Fruit fly (Drosophila melanogaster): ENCODE results near the gene Gnmt.

Gnmt gene

DNA sequence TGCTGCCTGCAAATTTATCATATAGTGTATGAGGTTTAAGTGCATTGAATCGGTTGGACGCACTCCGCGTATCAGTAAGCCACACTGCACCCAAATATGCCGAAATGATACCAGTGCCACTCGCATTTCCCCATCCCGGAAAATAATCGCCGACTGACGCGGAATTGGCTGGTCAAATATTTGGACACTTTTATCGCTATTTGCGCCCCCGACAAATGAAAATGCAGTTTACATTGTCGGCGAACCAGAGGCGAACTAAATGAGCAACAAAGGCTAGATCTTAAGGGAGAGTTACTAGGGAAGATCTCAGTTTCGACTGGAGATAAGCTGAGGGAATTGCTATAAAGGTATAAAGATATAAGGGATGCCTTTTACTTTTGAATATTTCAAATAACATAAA is 13.7 kb downstream of the Gnmt start:
- TF ChIP-seq CTCF (optimal IDR thresholded peaks at IDR 0.05) = no peak
- no peak for TF ChIP-seq CG8478 (optimal IDR thresholded peaks at IDR 0.05)

dm6 chr3R:12688672-12689417 is 14.4 kb downstream of the Gnmt start, which contains the start of gene kar:
kar (minus strand) TSS chr3R:12689367.
- TF ChIP-seq CG8478 (optimal IDR thresholded peaks at IDR 0.05) (no peak), CTCF (optimal IDR thresholded peaks at IDR 0.05) (no peak)

DNA sequence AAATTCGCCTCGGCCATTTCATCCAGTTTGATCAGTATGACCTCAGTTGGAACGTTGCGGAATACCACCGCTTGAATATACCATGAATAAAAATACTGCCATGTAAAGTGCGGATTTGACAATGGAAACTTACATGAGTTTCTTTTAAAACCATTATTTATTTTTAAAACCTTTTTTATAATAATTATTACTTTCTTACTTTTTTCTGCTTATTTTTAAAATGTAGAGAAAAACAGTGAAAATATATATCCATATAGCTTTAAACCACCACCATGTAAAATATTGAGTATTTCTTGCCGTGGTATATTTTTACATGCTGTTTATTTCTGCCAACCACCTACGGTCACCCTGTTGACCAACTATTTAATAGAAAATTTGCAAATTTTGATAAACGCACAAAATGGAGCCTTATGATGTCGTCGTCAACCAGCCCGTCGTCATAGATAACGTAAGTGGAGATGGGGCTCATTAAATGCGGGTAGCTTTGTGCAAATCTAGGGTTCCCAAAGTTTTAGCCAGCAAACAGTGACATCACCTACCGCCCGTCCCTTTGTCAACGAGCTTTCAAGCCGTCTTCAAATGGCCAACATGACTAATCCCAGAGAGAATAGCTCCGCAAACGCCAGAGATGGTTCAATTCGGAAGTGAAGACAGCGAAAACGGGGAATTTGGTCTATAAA is 17.2 kb downstream of the Gnmt start, which contains the start of gene Arp1:
Arp1 (plus strand) TSS at position 322 of the 680 bp plus-strand sequence.
- no peak for TF ChIP-seq CTCF (optimal IDR thresholded peaks at IDR 0.05)
- TF ChIP-seq CG8478 (optimal IDR thresholded peaks at IDR 0.05) = no peak

dm6 chr3R:12692497-12692896 is 18.1 kb downstream of the Gnmt start, which contains the start of gene CG31347:
CG31347 (minus strand) TSS chr3R:12692597.
- no peak for TF ChIP-seq CTCF (optimal IDR thresholded peaks at IDR 0.05)
- no peak for TF ChIP-seq CG8478 (optimal IDR thresholded peaks at IDR 0.05)

- no peak for TF ChIP-seq CTCF (optimal IDR thresholded peaks at IDR 0.05)
- no peak for TF ChIP-seq CG8478 (optimal IDR thresholded peaks at IDR 0.05)
These were observed 20.3 kb downstream of the Gnmt start, which contains the start of the genes CG14391 and NijC for dm6 chr3R:12694742-12695141. CG14391 (minus strand) TSS chr3R:12694842. NijC (plus strand) TSS chr3R:12695129.

DNA sequence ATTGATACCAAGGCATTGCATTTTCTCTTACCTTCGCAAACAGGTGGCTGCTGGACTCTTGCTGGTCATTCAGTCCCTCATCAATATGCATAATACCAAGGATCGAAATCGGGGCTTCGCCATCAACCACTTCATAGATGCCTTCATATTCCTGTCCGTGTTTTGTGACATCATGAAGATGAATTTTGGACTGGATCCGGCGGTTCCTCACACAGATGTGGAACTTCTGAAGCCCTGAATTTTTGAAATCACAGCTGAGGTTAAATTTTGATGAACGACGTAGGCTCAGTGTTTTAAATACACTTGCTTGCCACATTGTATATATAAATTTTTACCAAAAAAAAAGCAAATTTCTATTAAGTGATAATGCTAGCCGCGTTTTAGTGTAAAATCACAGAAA is 22.6 kb downstream of the Gnmt start, which contains the start of gene Past1:
Past1 (plus strand) TSS at position 301 of the 400 bp plus-strand sequence.
- no peak for TF ChIP-seq CTCF (optimal IDR thresholded peaks at IDR 0.05)
- TF ChIP-seq CG8478 (optimal IDR thresholded peaks at IDR 0.05) = no peak

dm6 chr3R:12697571-12698039 is 23.2 kb downstream of the Gnmt start:
- TF ChIP-seq CTCF (optimal IDR thresholded peaks at IDR 0.05) (no peak), CG8478 (optimal IDR thresholded peaks at IDR 0.05) (no peak)

DNA sequence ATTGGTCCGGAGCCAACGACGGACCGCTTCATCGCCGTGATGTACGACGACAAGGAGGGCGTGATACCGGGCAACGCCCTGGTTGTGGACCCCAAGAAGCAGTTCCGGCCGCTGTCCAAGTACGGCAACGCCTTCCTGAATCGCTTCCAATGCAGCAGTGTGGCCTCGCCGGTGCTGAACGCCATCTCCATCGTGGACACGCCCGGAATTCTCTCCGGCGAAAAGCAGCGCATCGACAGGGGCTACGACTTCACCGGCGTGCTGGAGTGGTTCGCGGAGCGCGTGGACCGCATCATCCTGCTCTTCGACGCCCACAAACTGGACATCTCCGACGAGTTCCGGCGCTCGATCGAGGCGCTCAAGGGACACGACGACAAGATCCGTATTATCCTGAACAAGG is 24.0 kb downstream of the Gnmt start:
- TF ChIP-seq CTCF (optimal IDR thresholded peaks at IDR 0.05) (no peak), CG8478 (optimal IDR thresholded peaks at IDR 0.05) (no peak)

dm6 chr3R:12699620-12700378 is 25.4 kb downstream of the Gnmt start:
- no peak for TF ChIP-seq CG8478 (optimal IDR thresholded peaks at IDR 0.05)
- TF ChIP-seq CTCF (optimal IDR thresholded peaks at IDR 0.05) = no peak

DNA sequence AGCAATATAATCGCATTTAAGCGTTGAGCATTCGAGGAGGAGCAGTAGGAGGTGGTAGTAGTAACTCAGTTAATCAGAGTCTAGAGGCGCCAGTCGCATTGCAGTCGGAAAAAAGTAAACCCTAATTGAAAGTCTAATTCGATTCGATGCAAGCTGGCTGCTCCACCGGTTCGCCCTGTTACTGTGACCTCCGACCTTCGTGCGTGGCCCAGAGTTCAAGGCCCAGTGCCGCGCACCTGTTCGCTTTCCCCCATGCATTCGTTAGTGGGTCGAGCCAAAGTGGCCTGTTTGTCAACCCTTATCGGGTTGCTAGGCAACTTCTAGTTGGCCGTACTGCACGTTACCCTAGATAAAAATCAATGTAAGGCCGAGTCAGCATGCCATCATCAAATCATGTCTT is 26.0 kb downstream of the Gnmt start:
- TF ChIP-seq CG8478 (optimal IDR thresholded peaks at IDR 0.05) = no peak
- no peak for TF ChIP-seq CTCF (optimal IDR thresholded peaks at IDR 0.05)

dm6 chr3R:12701257-12701656 is 26.8 kb downstream of the Gnmt start:
- TF ChIP-seq CTCF (optimal IDR thresholded peaks at IDR 0.05) (no peak), CG8478 (optimal IDR thresholded peaks at IDR 0.05) (no peak)

dm6 chr3R:12701994-12702494 is 27.6 kb downstream of the Gnmt start:
- TF ChIP-seq CTCF (optimal IDR thresholded peaks at IDR 0.05) (no peak), CG8478 (optimal IDR thresholded peaks at IDR 0.05) (no peak)

DNA sequence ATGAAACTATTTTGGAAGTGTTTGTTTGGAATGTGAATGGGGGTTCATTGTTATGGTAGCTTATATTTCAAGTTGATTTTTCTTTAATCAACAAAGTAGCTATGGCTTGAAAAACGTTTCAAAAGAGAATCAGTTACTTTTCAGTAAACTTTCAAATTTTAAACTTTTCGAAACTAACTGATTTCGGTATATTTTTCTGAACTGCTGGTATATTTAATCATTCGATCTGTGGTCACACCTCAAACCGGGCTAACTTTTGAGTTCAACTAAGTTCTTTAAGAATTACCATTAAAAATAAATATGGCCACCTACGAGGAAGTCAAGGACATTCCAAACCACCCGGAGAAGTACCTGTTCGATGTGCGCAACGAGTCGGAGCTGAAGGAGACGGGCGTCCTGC is 30.5 kb downstream of the Gnmt start, which contains the start of gene CG12279:
CG12279 (plus strand) TSS at position 234 of the 400 bp plus-strand sequence.
- no peak for TF ChIP-seq CG8478 (optimal IDR thresholded peaks at IDR 0.05)
- no peak for TF ChIP-seq CTCF (optimal IDR thresholded peaks at IDR 0.05)

Data from S2 (cell line).